Fruit fly (Drosophila melanogaster) whole organism, pupa: ENCODE data around the gene CG31287.

Experiments
- CG32121 ChIP-seq: fragments of 200-800 bp; sonication (Bioruptor generic); IDR thresholded peaks from 2 replicates; pipeline ENCODE4 v1.3.6; 2022; ENCODE audit warnings: missing biosample characterization, missing genetic modification characterization
- fd96Ca ChIP-seq: fragments of 200-800 bp; sonication (Bioruptor generic); IDR thresholded peaks from 3 replicates; pipeline ENCODE4 v1.3.6; 2022; ENCODE audit warnings: missing biosample characterization, missing genetic modification characterization

- TF ChIP-seq CG32121 (GFP tag; lab: Robert Waterston, UW) (no peak), fd96Ca (GFP tag; lab: Robert Waterston, UW) (no peak)
These were observed 36.1 kb downstream of the CG31287 start for dm6 chr3R:16239304-16239703.
